Worm (Caenorhabditis elegans): ENCODE results near the gene acdh-11.

acdh-11 gene

DNA sequence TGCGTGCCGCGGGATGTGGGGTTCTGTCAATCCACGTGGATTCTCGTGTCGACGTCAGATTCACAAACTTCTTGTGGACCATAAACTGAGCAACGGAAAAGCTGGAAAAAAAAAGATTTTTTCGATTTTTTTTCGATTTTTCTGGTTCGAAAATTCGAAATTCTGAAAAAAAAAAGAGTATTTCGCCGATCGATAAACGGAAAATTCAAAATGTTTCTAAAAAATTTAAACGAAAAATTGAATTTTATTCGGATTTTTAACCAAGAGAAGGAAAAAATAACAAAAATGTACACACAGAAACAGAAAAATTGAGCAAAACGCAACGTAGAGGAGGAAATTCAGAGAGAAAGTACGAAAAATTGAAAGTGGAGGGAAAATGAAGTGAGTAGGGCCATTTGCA is 30.3 kb downstream of the acdh-11 start, which contains the start of gene Y39A1A.3:
TSS of gene Y39A1A.3 (minus strand) at position 101 of the 400 bp plus-strand sequence.
- TF ChIP-seq peb-1 (tag; optimal IDR thresholded peaks at IDR 0.05) = no peak
- TF ChIP-seq nhr-10 (tag; optimal IDR thresholded peaks at IDR 0.05) = no peak
- TF ChIP-seq ceh-82 (tag; optimal IDR thresholded peaks at IDR 0.05) = no peak
- TF ChIP-seq aly-2 (tag; optimal IDR thresholded peaks at IDR 0.05) = no peak
- TF ChIP-seq lin-13 (GFP tag; optimal IDR thresholded peaks at IDR 0.05) = no peak
- no peak for TF ChIP-seq nhr-21 (tag; optimal IDR thresholded peaks at IDR 0.05)
- no peak for TF ChIP-seq crh-2 (tag; optimal IDR thresholded peaks at IDR 0.05)
- TF ChIP-seq ceh-16 (tag; optimal IDR thresholded peaks at IDR 0.05) = no peak

DNA sequence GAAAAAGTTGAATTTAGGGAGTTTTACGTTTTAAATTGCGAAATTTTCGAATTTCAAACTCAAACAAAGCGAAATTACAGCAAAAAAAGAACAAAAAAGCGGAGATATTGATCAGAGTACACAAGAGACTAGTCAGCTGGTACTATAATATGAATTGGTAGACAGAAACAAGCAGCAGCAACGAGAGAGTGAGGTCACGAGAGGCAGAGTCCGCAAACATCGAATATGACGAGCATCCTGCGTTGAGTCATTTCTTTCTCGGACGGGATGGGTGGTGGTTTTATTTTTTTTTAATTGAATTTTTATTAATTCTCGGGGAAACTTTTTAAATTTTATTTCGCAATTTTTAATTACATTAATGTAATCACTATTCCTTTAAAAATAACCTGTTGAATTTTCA is 33.6 kb downstream of the acdh-11 start:
- TF ChIP-seq ztf-11 (tag; optimal IDR thresholded peaks at IDR 0.05) (no peak), lin-13 (GFP tag; optimal IDR thresholded peaks at IDR 0.05) (peak; percentile 46), skn-1 (tag; optimal IDR thresholded peaks at IDR 0.05) (no peak), ceh-16 (tag; optimal IDR thresholded peaks at IDR 0.05) (peak; percentile 27), nhr-12 (tag; optimal IDR thresholded peaks at IDR 0.05) (no peak), peb-1 (tag; optimal IDR thresholded peaks at IDR 0.05) (no peak), nhr-21 (tag; optimal IDR thresholded peaks at IDR 0.05) (peak; percentile 10), crh-2 (tag; optimal IDR thresholded peaks at IDR 0.05) (peak; percentile 78), unc-62 (GFP tag; optimal IDR thresholded peaks at IDR 0.05) (no peak), nhr-10 (tag; optimal IDR thresholded peaks at IDR 0.05) (no peak), nhr-11 (tag; optimal IDR thresholded peaks at IDR 0.05) (no peak), mbf-1 (tag; optimal IDR thresholded peaks at IDR 0.05) (no peak), blmp-1 (tag; optimal IDR thresholded peaks at IDR 0.05; ENCODE audit: insufficient read depth) (peak; percentile 1), elt-3 (tag; optimal IDR thresholded peaks at IDR 0.05) (no peak), sem-4 (tag; optimal IDR thresholded peaks at IDR 0.05) (no peak), unc-39 (tag; optimal IDR thresholded peaks at IDR 0.05) (no peak), Y55F3AM.14 (GFP tag; optimal IDR thresholded peaks at IDR 0.05) (no peak), snpc-4 (tag; optimal IDR thresholded peaks at IDR 0.05) (peak; percentile 23), nhr-77 (tag; optimal IDR thresholded peaks at IDR 0.05) (no peak), sma-9 (GFP tag; optimal IDR thresholded peaks at IDR 0.05) (no peak), sma-9 (tag; optimal IDR thresholded peaks at IDR 0.05) (no peak), lin-39 (tag; optimal IDR thresholded peaks at IDR 0.05) (no peak), nhr-237 (tag; optimal IDR thresholded peaks at IDR 0.05) (no peak), sma-3 (GFP tag; optimal IDR thresholded peaks at IDR 0.05) (peak; percentile 31), elt-1 (tag; optimal IDR thresholded peaks at IDR 0.05) (no peak), unc-55 (GFP tag; optimal IDR thresholded peaks at IDR 0.05) (peak; percentile 67), lin-11 (tag; optimal IDR thresholded peaks at IDR 0.05) (peak; percentile 50), R02D3.7 (tag; optimal IDR thresholded peaks at IDR 0.05) (no peak), nhr-25 (tag; optimal IDR thresholded peaks at IDR 0.05) (peak; percentile 75), lsy-2 (tag; optimal IDR thresholded peaks at IDR 0.05) (peak; percentile 49 to 85), egl-27 (tag; optimal IDR thresholded peaks at IDR 0.05) (peak; percentile 49), C34F6.9 (tag; optimal IDR thresholded peaks at IDR 0.05) (peak; percentile 88), nhr-23 (tag; optimal IDR thresholded peaks at IDR 0.05) (no peak), aly-2 (tag; optimal IDR thresholded peaks at IDR 0.05) (no peak), ceh-82 (tag; optimal IDR thresholded peaks at IDR 0.05) (no peak), gmeb-1 (tag; optimal IDR thresholded peaks at IDR 0.05) (peak; percentile 74), mdl-1 (tag; optimal IDR thresholded peaks at IDR 0.05) (no peak), dmd-4 (tag; optimal IDR thresholded peaks at IDR 0.05) (no peak), nhr-6 (tag; optimal IDR thresholded peaks at IDR 0.05) (peak; percentile 30), nhr-129 (tag; optimal IDR thresholded peaks at IDR 0.05) (peak; percentile 79), ZK546.5 (tag; optimal IDR thresholded peaks at IDR 0.05) (no peak), zag-1 (tag; optimal IDR thresholded peaks at IDR 0.05) (no peak), fos-1 (tag; optimal IDR thresholded peaks at IDR 0.05) (peak; percentile 98), alr-1 (tag; optimal IDR thresholded peaks at IDR 0.05) (no peak), ztf-4 (tag; optimal IDR thresholded peaks at IDR 0.05) (no peak), mab-5 (tag; optimal IDR thresholded peaks at IDR 0.05) (peak; percentile 8), ama-1 (optimal IDR thresholded peaks at IDR 0.05) (peak; percentile 17), ztf-1 (GFP tag; conservative IDR thresholded peaks at IDR 0.05) (no peak), F13H6.1 (tag; optimal IDR thresholded peaks at IDR 0.05) (peak; percentile 69)

Data from whole organism, L2 larva.